Worm (Caenorhabditis elegans): ENCODE data around the gene dmd-9.

DNA sequence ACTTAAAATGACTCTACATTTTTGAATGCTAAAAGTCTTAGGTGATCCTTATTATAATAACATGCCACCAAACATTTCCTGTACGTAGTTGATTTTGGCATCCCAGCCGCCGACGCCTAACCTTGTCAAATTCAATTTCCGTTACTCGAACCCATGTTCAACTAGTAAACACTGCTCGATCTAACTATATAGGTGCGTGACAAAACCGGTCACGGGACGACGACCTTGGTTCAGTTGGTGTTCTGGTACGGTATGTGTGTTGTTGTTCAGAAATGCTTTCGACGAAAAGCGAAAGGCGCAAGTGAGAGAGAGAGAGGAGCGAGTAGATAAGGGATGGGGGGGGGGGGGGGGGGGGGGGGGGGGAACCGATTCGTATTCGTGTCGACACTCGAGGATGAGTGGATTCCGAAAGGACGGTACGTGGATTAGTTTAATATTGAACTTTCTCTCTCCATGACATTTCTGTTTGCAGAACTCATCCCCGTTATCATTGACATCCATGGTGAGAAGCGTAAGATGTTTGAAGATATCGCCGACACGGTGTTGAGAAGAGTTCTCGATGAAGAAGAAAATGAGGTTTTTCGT lies 37.7 kb upstream of the dmd-9 start, which contains the start of gene W08E12.8:
- TF ChIP-seq W03F9.2 (tag; optimal IDR thresholded peaks at IDR 0.05) (no peak), him-1 (tag; optimal IDR thresholded peaks at IDR 0.05) (no peak), dao-5 (tag; optimal IDR thresholded peaks at IDR 0.05) (no peak)

Measured in whole organism, L4/young adult.